Worm (Caenorhabditis elegans) whole organism, L4 larva: ENCODE measurements around the gene lpr-3.

ENCODE experiments used
- ceh-44 ChIP-seq: fragments of 200-800 bp; sonication (Bioruptor generic); IDR thresholded peaks from 2 replicates; pipeline ENCODE4 v1.3.6; 2022; ENCODE audit warnings: missing genetic modification reagents, missing genetic modification characterization, missing compliant biosample characterization
- ceh-82 ChIP-seq: sonication (generic microtip); optimal IDR thresholded peaks from 2 replicates; lab custom pipeline; 2017; ENCODE audit warnings: missing biosample characterization, missing genetic modification characterization
- fos-1 ChIP-seq: fragments of 150-350 bp; optimal IDR thresholded peaks from 2 replicates; lab custom pipeline; 2014; ENCODE audit warnings: missing biosample characterization, missing genetic modification characterization
- mdl-1 ChIP-seq, 2 experiments: fragments of 150-350 bp in 1 of 2; sonication (generic microtip) in 1 of 2; optimal IDR thresholded peaks; 2 replicates each; lab custom pipeline; 2014 to 2017; ENCODE audit warnings: missing biosample characterization in 2 of 2, missing genetic modification characterization in 2 of 2

ce11 chrX:11050335-11050734 is 6.9 kb upstream of the lpr-3 start:
- TF ChIP-seq mdl-1 (tag; optimal IDR thresholded peaks at IDR 0.05; lab: Kevin White, UChicago) (no peak), fos-1 (tag; lab: Kevin White, UChicago) (no peak), ceh-82 (tag; lab: Kevin White, UChicago) (no peak), ceh-44 (GFP tag; lab: Robert Waterston, UW) (no peak)
